Worm (Caenorhabditis elegans) whole organism, L1 larva: ENCODE data around the gene sdhd-1.

Source experiments
- aha-1 ChIP-seq: fragments of 150-350 bp; optimal IDR thresholded peaks from 2 replicates; lab custom pipeline; 2014; ENCODE audit warnings: missing biosample characterization, missing genetic modification characterization
- snpc-4 ChIP-seq: fragments of 150-350 bp; optimal IDR thresholded peaks from 2 replicates; lab custom pipeline; 2014; ENCODE audit warnings: missing biosample characterization, missing genetic modification characterization

DNA sequence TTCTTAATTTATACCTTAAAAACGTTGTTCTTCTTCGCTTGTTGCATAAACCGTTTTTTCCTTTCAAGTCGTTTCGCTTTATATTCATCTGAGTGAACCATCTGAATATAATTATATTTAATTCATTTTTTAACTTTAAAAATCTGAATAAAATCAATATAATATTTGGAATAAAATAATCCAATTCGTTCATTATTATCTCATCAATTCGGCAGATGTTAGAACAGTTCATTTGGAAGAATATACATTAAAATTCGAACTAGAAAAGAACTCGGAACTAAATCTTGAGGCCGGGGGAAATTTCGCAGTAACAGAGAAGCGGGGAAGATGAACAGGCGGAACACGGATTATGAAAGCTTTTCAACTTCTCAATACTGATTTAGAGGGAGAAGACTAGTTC is 783 bp downstream of the sdhd-1 start, which contains the start of gene F33A8.4:
- no peak for TF ChIP-seq aha-1 (tag; lab: Kevin White, UChicago)
- no peak for TF ChIP-seq snpc-4
